Worm (Caenorhabditis elegans): Measurements from ENCODE around the gene lin-29.

Gene lin-29

DNA sequence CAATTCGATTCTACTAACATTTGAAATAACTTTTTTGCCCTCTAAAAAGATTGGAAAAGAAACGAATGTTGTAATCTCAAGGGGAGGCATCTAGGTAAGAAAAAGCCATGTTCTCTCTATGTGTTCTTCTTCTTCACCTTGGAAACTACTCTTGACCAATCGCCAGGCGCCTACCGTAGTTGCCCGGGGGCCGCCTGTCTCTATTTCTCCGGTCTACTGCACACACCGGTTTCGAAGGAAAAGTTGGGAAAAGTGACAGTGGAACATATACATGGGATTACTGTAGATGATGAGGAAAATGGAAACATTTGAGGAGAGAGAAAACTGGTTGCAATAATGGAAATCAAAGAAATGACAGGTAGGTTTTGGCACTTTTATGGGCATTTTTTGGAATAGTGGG, 8.6 kb downstream of the lin-29 start:
- TF ChIP-seq nfyb-1 (GFP tag; IDR thresholded peaks at IDR 0.05) (peak; percentile 73; the same call in 1 of the 2 replicates), Y56A3A.18 (GFP tag; IDR thresholded peaks at IDR 0.05) (no peak)

DNA sequence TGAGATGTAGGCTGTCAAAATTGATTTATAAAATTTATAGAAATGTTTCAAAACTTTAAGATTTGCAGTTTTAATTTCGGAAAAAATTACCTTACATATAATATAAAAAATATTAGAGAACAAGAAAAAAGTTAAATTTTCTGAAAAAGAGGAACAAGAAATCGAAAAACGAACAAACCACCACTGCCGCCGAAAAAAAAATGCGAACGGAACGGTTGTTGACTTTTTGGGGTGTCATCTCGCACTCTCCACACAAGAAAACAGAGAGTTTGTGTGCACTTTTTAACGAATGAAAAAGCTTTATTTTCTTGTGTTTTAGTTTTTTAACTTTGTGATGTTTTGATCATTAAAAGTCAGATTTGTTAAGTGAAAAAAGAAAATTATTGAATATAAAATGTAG, 9.9 kb downstream of the lin-29 start:
- TF ChIP-seq B0019.2 (GFP tag; conservative IDR thresholded peaks at IDR 0.05) (no peak), F57C9.4 (tag; optimal IDR thresholded peaks at IDR 0.05) (no peak), nhr-90 (tag; optimal IDR thresholded peaks at IDR 0.05) (no peak), dpl-1 (GFP tag; optimal IDR thresholded peaks at IDR 0.05) (no peak), F22D6.2 (tag; optimal IDR thresholded peaks at IDR 0.05) (no peak), lag-1 (GFP tag; IDR thresholded peaks at IDR 0.05) (no peak), lsl-1 (GFP tag; optimal IDR thresholded peaks at IDR 0.05) (no peak), madf-10 (tag; optimal IDR thresholded peaks at IDR 0.05) (no peak), ztf-28 (GFP tag; IDR thresholded peaks at IDR 0.05) (no peak), Y53G8AR.9 (GFP tag; conservative IDR thresholded peaks at IDR 0.05) (no peak), ceh-100 (GFP tag; IDR thresholded peaks at IDR 0.05) (no peak), attf-5 (GFP tag; optimal IDR thresholded peaks at IDR 0.05) (no peak), lin-40 (tag; optimal IDR thresholded peaks at IDR 0.05) (no peak), F23B12.7 (tag; optimal IDR thresholded peaks at IDR 0.05; ENCODE audit: insufficient read depth) (no peak), ceh-27 (GFP tag; optimal IDR thresholded peaks at IDR 0.05) (no peak), hsf-1 (GFP tag; IDR thresholded peaks at IDR 0.05) (no peak), ccch-3 (GFP tag; optimal IDR thresholded peaks at IDR 0.05) (no peak), xnd-1 (tag; optimal IDR thresholded peaks at IDR 0.05) (no peak)

DNA sequence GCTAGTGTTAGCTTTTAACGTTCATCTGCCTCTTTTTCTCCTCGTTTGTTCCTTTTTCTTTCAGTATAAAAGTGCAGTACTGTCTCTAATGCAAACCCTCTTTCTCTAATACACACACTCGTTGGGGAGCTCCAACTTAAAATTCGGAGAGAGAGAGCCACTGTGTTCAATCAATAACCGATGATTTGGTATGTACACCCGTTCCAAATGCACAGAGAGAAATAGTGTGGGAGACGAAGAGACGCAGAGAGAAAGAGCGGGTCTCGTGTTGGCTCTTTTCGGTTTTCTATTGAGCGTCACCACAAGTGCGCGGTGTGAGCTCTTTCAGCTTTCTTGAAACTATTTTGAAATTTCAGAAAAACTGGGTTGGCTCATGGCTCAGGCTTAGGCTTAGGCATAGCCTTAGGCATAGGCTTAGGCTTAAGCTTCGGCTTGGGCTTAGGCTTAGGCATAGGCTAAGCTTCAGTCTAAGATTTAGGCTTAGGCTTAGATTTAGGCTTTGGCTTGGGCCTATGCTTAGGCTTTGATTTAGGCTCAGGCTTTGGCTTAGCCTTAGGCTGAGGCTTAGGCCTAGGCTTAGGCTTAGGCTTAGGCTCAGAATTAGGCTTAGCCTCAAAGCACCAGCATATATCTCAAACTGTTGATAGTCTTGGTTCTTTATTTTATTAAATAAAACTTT, 11.4 kb downstream of the lin-29 start:
- TF ChIP-seq nhr-90 (tag; optimal IDR thresholded peaks at IDR 0.05) (no peak), hmg-1.2 (GFP tag; IDR thresholded peaks at IDR 0.05) (peak; percentile 83), hsf-1 (GFP tag; IDR thresholded peaks at IDR 0.05) (0 out of 2 replicates have a peak, but pooled peaks have one; percentile 37)

DNA sequence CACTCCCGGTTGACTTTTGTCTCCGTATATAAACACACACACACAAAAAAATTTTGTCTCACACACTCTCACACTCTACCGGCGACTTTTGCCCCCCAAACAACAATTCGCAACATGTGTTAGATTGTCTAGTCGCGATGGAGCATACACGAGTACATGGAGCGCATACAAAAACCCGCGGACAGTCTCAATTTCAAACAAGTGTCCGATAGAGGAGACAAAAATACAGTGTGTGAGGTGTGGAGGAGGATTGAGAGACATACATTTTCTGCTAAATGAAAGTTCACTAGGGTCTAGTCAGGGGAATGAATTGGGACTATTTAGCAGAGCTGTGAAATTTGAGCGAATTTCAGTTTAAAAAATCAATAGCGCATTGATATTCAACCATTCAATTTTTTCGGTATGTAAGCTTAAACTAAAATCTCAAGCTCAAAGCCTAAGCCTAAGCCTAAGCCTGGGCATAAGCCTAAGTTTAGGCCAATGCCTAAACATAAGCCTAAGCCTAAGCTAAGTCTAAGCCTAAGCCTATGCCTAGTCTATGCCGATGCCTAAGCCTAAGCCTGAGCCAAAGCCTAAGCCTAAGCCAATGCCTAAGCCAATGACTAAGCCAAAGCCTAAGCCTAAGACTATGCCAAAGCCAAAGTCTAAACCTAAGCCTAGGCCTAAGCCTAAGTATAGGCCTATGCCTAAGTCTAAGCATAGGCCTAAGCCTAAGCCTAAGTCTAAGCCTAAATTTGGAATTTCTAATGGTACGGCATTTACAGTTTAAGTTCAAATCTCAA, 12.2 kb downstream of the lin-29 start:
- TF ChIP-seq cebp-2 (GFP tag; IDR thresholded peaks at IDR 0.05) (no peak), Y95B8A.8 (GFP tag; IDR thresholded peaks at IDR 0.05) (no peak), Y53G8AR.9 (GFP tag; conservative IDR thresholded peaks at IDR 0.05) (no peak), hlh-12 (tag; optimal IDR thresholded peaks at IDR 0.05) (no peak), ztf-22 (GFP tag; optimal IDR thresholded peaks at IDR 0.05) (no peak), atf-7 (tag; optimal IDR thresholded peaks at IDR 0.05) (no peak), let-526 (GFP tag; IDR thresholded peaks at IDR 0.05) (0 out of 2 replicates have a peak, but pooled peaks have one; percentile 10), akir-1 (GFP tag; optimal IDR thresholded peaks at IDR 0.05) (no peak), zfh-2 (GFP tag; conservative IDR thresholded peaks at IDR 0.05) (no peak)

DNA sequence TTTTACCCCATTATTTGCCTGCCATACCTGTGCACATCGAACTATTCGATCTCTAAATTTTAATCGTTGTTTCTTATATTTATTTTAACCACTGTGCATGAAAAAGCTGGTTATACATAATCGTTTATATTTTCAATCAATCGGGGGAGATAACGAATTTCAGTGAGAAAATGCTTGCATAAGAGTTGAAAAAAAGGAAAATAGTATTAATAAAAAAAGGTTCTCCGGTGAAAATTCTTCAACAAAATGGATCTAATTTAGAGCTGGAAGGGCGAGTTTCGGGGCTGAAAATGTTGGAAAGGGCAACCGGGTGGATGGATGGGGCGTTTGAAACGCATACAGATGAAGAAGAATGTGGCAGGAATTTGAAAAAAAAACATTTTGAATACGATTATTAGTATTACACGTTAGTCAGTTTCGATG, 17.6 kb downstream of the lin-29 start:
- TF ChIP-seq dpl-1 (GFP tag; optimal IDR thresholded peaks at IDR 0.05) (no peak), Y53G8AR.9 (GFP tag; conservative IDR thresholded peaks at IDR 0.05) (peak; percentile 92), gei-17 (GFP tag; optimal IDR thresholded peaks at IDR 0.05) (no peak), akir-1 (GFP tag; optimal IDR thresholded peaks at IDR 0.05) (no peak), ztf-6 (GFP tag; IDR thresholded peaks at IDR 0.05) (no peak), mcd-1 (GFP tag; IDR thresholded peaks at IDR 0.05) (peak; percentile 59), ceh-58 (GFP tag; IDR thresholded peaks at IDR 0.05) (peak; percentile 73; the same call in 1 of the 2 replicates), aptf-3 (GFP tag; IDR thresholded peaks at IDR 0.05) (peak; percentile 74; the same call in 1 of the 2 replicates), nhr-179 (tag; optimal IDR thresholded peaks at IDR 0.05) (no peak), fkh-3 (tag; optimal IDR thresholded peaks at IDR 0.05) (no peak), ets-4 (GFP tag; optimal IDR thresholded peaks at IDR 0.05) (no peak), dox-1 (GFP tag; IDR thresholded peaks at IDR 0.05) (peak; percentile 38; the same call in 1 of the 2 replicates), B0035.1 (tag; optimal IDR thresholded peaks at IDR 0.05) (no peak), pbrm-1 (GFP tag; IDR thresholded peaks at IDR 0.05) (peak; percentile 77), ztf-25 (GFP tag; IDR thresholded peaks at IDR 0.05) (no peak)

Measured in whole organism, young adult.